Fruit fly (Drosophila melanogaster): Measurements from ENCODE around the gene CG42729.

DNA sequence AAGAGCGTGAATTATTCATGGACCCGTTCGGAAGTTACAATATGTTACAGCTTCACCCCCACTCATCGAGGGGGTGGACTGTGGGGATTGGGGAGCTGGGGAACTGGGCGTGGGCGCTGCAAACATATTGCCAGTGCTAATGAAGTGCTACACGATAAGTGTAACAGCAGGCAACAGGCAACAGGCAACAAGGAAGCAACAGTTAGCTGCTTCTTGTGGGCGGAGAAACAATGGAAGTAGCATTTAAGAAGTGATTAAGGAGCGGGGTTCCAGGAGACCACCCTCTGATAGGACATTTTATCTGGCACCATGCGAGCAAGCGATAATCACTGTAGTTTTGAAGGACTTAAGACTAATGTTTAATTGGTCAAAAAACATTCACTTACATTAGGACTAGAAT, 14.0 kb upstream of the CG42729 start:
- TF ChIP-seq CG8478 (optimal IDR thresholded peaks at IDR 0.05) (no peak), CTCF (optimal IDR thresholded peaks at IDR 0.05) (no peak)

All from S2 (cell line).